Fruit fly (Drosophila melanogaster) whole organism, prepupa: Measurements from ENCODE around the gene Txl.

ENCODE experiments used
- Blimp-1 ChIP-seq: fragments of 200-800 bp; sonication (Bioruptor generic); optimal IDR thresholded peaks from 3 replicates; lab custom pipeline; 2017; ENCODE audit warnings: missing biosample characterization, missing genetic modification characterization, mild to moderate bottlenecking, moderate library complexity, missing genetic modification reagents
- CG10669 ChIP-seq: fragments of 200-800 bp; sonication (Bioruptor generic); optimal IDR thresholded peaks from 3 replicates; lab custom pipeline; 2018; ENCODE audit warnings: missing biosample characterization, mild to moderate bottlenecking, missing genetic modification characterization, moderate library complexity
- CG11294 ChIP-seq: fragments of 200-800 bp; sonication (Bioruptor generic); IDR thresholded peaks from 2 replicates; pipeline ENCODE4 v1.3.6; 2022; ENCODE audit warnings: missing biosample characterization, missing genetic modification characterization
- CG11762 ChIP-seq: fragments of 200-800 bp; sonication (Bioruptor generic); optimal IDR thresholded peaks from 3 replicates; lab custom pipeline; 2016; ENCODE audit warnings: missing biosample characterization, missing genetic modification characterization; ENCODE audit not compliant: insufficient read depth
- CG11902 ChIP-seq: fragments of 200-800 bp; sonication (Bioruptor generic); optimal IDR thresholded peaks from 3 replicates; lab custom pipeline; 2016; ENCODE audit warnings: missing biosample characterization, missing genetic modification characterization
- CG1621 ChIP-seq: fragments of 200-800 bp; sonication (Bioruptor generic); optimal IDR thresholded peaks from 3 replicates; lab custom pipeline; 2018; ENCODE audit warnings: missing biosample characterization, mild to moderate bottlenecking, missing genetic modification characterization
- CG16779 ChIP-seq: fragments of 200-800 bp; sonication (Bioruptor generic); optimal IDR thresholded peaks from 3 replicates; lab custom pipeline; 2017; ENCODE audit warnings: missing biosample characterization, mild to moderate bottlenecking, missing genetic modification characterization
- CG3032 ChIP-seq: fragments of 200-800 bp; optimal IDR thresholded peaks from 2 replicates; lab custom pipeline; 2019; ENCODE audit warnings: missing biosample characterization, mild to moderate bottlenecking, missing genetic modification characterization, moderate library complexity
- CG31627 ChIP-seq: fragments of 200-800 bp; sonication (Bioruptor generic); optimal IDR thresholded peaks from 3 replicates; lab custom pipeline; 2016; ENCODE audit warnings: missing biosample characterization, missing genetic modification characterization
- CG32006 ChIP-seq: fragments of 200-800 bp; sonication (Bioruptor generic); optimal IDR thresholded peaks from 3 replicates; lab custom pipeline; 2017; ENCODE audit warnings: missing biosample characterization, mild to moderate bottlenecking, missing genetic modification characterization
- CG34406 ChIP-seq: fragments of 200-800 bp; sonication (Bioruptor generic); optimal IDR thresholded peaks from 3 replicates; lab custom pipeline; 2016; ENCODE audit warnings: missing biosample characterization, missing genetic modification characterization
- CG3919 ChIP-seq: fragments of 200-800 bp; sonication (Bioruptor generic); optimal IDR thresholded peaks from 3 replicates; lab custom pipeline; 2016; ENCODE audit warnings: missing biosample characterization, missing genetic modification characterization
- CG4318 ChIP-seq: fragments of 200-800 bp; sonication (Bioruptor generic); optimal IDR thresholded peaks from 3 replicates; lab custom pipeline; 2017; ENCODE audit warnings: missing biosample characterization, mild to moderate bottlenecking, missing genetic modification characterization
- CG6163 ChIP-seq: fragments of 200-800 bp; sonication (Bioruptor generic); IDR thresholded peaks from 3 replicates; pipeline ENCODE4 v1.3.6; 2022; ENCODE audit warnings: missing biosample characterization, missing genetic modification characterization
- CG6276 ChIP-seq: fragments of 200-800 bp; sonication (Bioruptor generic); optimal IDR thresholded peaks from 2 replicates; lab custom pipeline; 2017; ENCODE audit warnings: missing biosample characterization, mild to moderate bottlenecking, missing genetic modification characterization
- CG6792 ChIP-seq: fragments of 200-800 bp; sonication (Bioruptor generic); optimal IDR thresholded peaks from 3 replicates; lab custom pipeline; 2016; ENCODE audit warnings: missing biosample characterization, missing genetic modification characterization
- CG6808 ChIP-seq: fragments of 200-800 bp; sonication (Bioruptor generic); optimal IDR thresholded peaks from 3 replicates; lab custom pipeline; 2017; ENCODE audit warnings: missing biosample characterization, missing genetic modification characterization, mild to moderate bottlenecking, moderate library complexity, missing genetic modification reagents
- CG6854 ChIP-seq: fragments of 200-800 bp; sonication (Bioruptor generic); optimal IDR thresholded peaks from 2 replicates; lab custom pipeline; 2017; ENCODE audit warnings: missing biosample characterization, mild to moderate bottlenecking, missing genetic modification characterization
- CG7368 ChIP-seq: fragments of 200-800 bp; sonication (Bioruptor generic); optimal IDR thresholded peaks from 3 replicates; lab custom pipeline; 2016; ENCODE audit warnings: missing biosample characterization, missing genetic modification characterization
- CG8119 ChIP-seq: fragments of 200-800 bp; sonication (Bioruptor generic); IDR thresholded peaks from 3 replicates; pipeline ENCODE4 v1.3.6; 2022; ENCODE audit warnings: missing biosample characterization, missing genetic modification characterization
- CG8319 ChIP-seq: fragments of 200-800 bp; sonication (Bioruptor generic); optimal IDR thresholded peaks from 3 replicates; lab custom pipeline; 2016; ENCODE audit warnings: missing biosample characterization, missing genetic modification characterization
- CG8632 ChIP-seq: fragments of 200-800 bp; sonication (Bioruptor generic); optimal IDR thresholded peaks from 3 replicates; lab custom pipeline; 2016; ENCODE audit warnings: missing biosample characterization, missing genetic modification characterization
- CG9139 ChIP-seq: fragments of 200-800 bp; sonication (Bioruptor generic); optimal IDR thresholded peaks from 3 replicates; lab custom pipeline; 2017; ENCODE audit warnings: missing biosample characterization, mild to moderate bottlenecking, missing genetic modification characterization
- Eip75B ChIP-seq: fragments of 200-800 bp; sonication (Bioruptor generic); optimal IDR thresholded peaks from 3 replicates; lab custom pipeline; 2016; ENCODE audit warnings: missing biosample characterization, missing genetic modification characterization
- Eip78C ChIP-seq: fragments of 200-800 bp; sonication (Bioruptor generic); peaks from one replicate; lab custom pipeline; 2016; ENCODE audit warnings: missing biosample characterization, missing genetic modification characterization
- Eip93F ChIP-seq: fragments of 200-800 bp; sonication (Bioruptor generic); optimal IDR thresholded peaks from 2 replicates; lab custom pipeline; 2016; ENCODE audit warnings: missing biosample characterization, mild to moderate bottlenecking, missing genetic modification characterization
- Ets21C ChIP-seq: fragments of 200-800 bp; sonication (Bioruptor generic); optimal IDR thresholded peaks from 3 replicates; lab custom pipeline; 2016; ENCODE audit warnings: missing biosample characterization, missing genetic modification characterization
- Ets96B ChIP-seq: fragments of 200-800 bp; optimal IDR thresholded peaks from 2 replicates; lab custom pipeline; 2019; ENCODE audit warnings: missing biosample characterization, mild to moderate bottlenecking, missing genetic modification characterization, moderate library complexity
- Gug ChIP-seq: fragments of 200-800 bp; sonication (Bioruptor generic); IDR thresholded peaks from 2 replicates; pipeline ENCODE4 v1.3.6; 2022; ENCODE audit warnings: missing biosample characterization, missing genetic modification characterization
- Hr38 ChIP-seq: sonication (Bioruptor generic); optimal IDR thresholded peaks from 2 replicates; lab custom pipeline; 2016; ENCODE audit warnings: missing biosample characterization, missing genetic modification characterization
- Hr39 ChIP-seq: fragments of 200-800 bp; sonication (Bioruptor generic); optimal IDR thresholded peaks from 2 replicates; lab custom pipeline; 2016; ENCODE audit warnings: missing biosample characterization, missing genetic modification characterization
- Lpt ChIP-seq: fragments of 200-800 bp; sonication (Bioruptor generic); optimal IDR thresholded peaks from 3 replicates; lab custom pipeline; 2016; ENCODE audit warnings: missing biosample characterization, missing genetic modification characterization
- Met ChIP-seq: fragments of 200-800 bp; sonication (Bioruptor generic); optimal IDR thresholded peaks from 3 replicates; lab custom pipeline; 2016; ENCODE audit warnings: missing biosample characterization, missing genetic modification characterization
- OdsH ChIP-seq: fragments of 200-800 bp; sonication (Bioruptor generic); optimal IDR thresholded peaks from 3 replicates; lab custom pipeline; 2016; ENCODE audit warnings: missing biosample characterization, missing genetic modification characterization
- Smox ChIP-seq: fragments of 200-800 bp; sonication (Bioruptor generic); optimal IDR thresholded peaks from 3 replicates; lab custom pipeline; 2016; ENCODE audit warnings: missing biosample characterization, missing genetic modification characterization
- Sox102F ChIP-seq: fragments of 200-800 bp; sonication (Bioruptor generic); optimal IDR thresholded peaks from 2 replicates; lab custom pipeline; 2016; ENCODE audit warnings: missing biosample characterization, mild to moderate bottlenecking, missing genetic modification characterization
- Sox14 ChIP-seq: fragments of 200-800 bp; sonication (Bioruptor generic); optimal IDR thresholded peaks from 3 replicates; lab custom pipeline; 2016; ENCODE audit warnings: missing biosample characterization, missing genetic modification characterization
- Sox15 ChIP-seq: fragments of 200-800 bp; sonication (Bioruptor generic); optimal IDR thresholded peaks from 3 replicates; lab custom pipeline; 2016; ENCODE audit warnings: missing biosample characterization, missing genetic modification characterization
- achi ChIP-seq: fragments of 200-800 bp; sonication (Bioruptor generic); optimal IDR thresholded peaks from 3 replicates; lab custom pipeline; 2016; ENCODE audit warnings: missing biosample characterization, missing genetic modification characterization
- acj6 ChIP-seq: fragments of 200-800 bp; sonication (Bioruptor generic); optimal IDR thresholded peaks from 3 replicates; lab custom pipeline; 2016; ENCODE audit warnings: missing biosample characterization, missing genetic modification characterization
- cyc ChIP-seq: fragments of 200-800 bp; sonication (Bioruptor generic); optimal IDR thresholded peaks from 3 replicates; lab custom pipeline; 2016; ENCODE audit warnings: missing biosample characterization, missing genetic modification characterization
- dac ChIP-seq: fragments of 200-800 bp; sonication (Bioruptor generic); optimal IDR thresholded peaks from 2 replicates; lab custom pipeline; 2017; ENCODE audit warnings: missing biosample characterization, mild to moderate bottlenecking, missing genetic modification characterization
- dsx ChIP-seq: fragments of 200-800 bp; optimal IDR thresholded peaks from 3 replicates; lab custom pipeline; 2019; ENCODE audit warnings: missing biosample characterization, mild to moderate bottlenecking, missing genetic modification characterization, moderate library complexity; ENCODE audit not compliant: poor library complexity, severe bottlenecking
- eg ChIP-seq: fragments of 200-800 bp; sonication (Bioruptor generic); IDR thresholded peaks from 3 replicates; pipeline ENCODE4 v1.3.6; 2022; ENCODE audit warnings: missing biosample characterization, missing genetic modification characterization
- esn ChIP-seq: fragments of 200-800 bp; sonication (Bioruptor generic); optimal IDR thresholded peaks from 2 replicates; lab custom pipeline; 2016; ENCODE audit warnings: missing biosample characterization, mild to moderate bottlenecking, missing genetic modification characterization, moderate library complexity
- fd59A ChIP-seq: fragments of 200-800 bp; sonication (Bioruptor generic); optimal IDR thresholded peaks from 2 replicates; lab custom pipeline; 2017; ENCODE audit warnings: missing biosample characterization, mild to moderate bottlenecking, missing genetic modification characterization, missing genetic modification reagents
- fd85E ChIP-seq: fragments of 200-800 bp; sonication (Bioruptor generic); optimal IDR thresholded peaks from 3 replicates; lab custom pipeline; 2016; ENCODE audit warnings: missing biosample characterization, missing genetic modification characterization
- fkh ChIP-seq: fragments of 200-800 bp; sonication (Bioruptor generic); optimal IDR thresholded peaks from 3 replicates; lab custom pipeline; 2017; ENCODE audit warnings: missing biosample characterization, mild to moderate bottlenecking, missing genetic modification characterization, moderate library complexity
- lz ChIP-seq: fragments of 200-800 bp; sonication (Bioruptor generic); optimal IDR thresholded peaks from 3 replicates; lab custom pipeline; 2016; ENCODE audit warnings: missing biosample characterization, missing genetic modification characterization
- net ChIP-seq: fragments of 200-800 bp; sonication (Bioruptor generic); optimal IDR thresholded peaks from 3 replicates; lab custom pipeline; 2016; ENCODE audit warnings: missing biosample characterization, missing genetic modification characterization
- svp ChIP-seq: fragments of 200-800 bp; sonication (Bioruptor generic); peaks from one replicate; lab custom pipeline; 2016; ENCODE audit warnings: missing biosample characterization, missing genetic modification characterization
- topi ChIP-seq: fragments of 200-800 bp; sonication (Bioruptor generic); optimal IDR thresholded peaks from 3 replicates; lab custom pipeline; 2016; ENCODE audit warnings: missing biosample characterization, missing genetic modification characterization
- vri ChIP-seq: fragments of 200-800 bp; sonication (Bioruptor generic); optimal IDR thresholded peaks from 3 replicates; lab custom pipeline; 2016; ENCODE audit warnings: missing biosample characterization, mild to moderate bottlenecking, missing genetic modification characterization

Txl gene

dm6 chr3L:5802063-5802531 lies 36.5 kb downstream of the Txl start:
- TF ChIP-seq fd59A (GFP tag; lab: Kevin White, UChicago) = no peak
- TF ChIP-seq Sox14 (GFP tag; lab: Kevin White, UChicago) = no peak
- no peak for TF ChIP-seq Ets21C
- no peak for TF ChIP-seq CG16779
- TF ChIP-seq Blimp-1 (GFP tag; lab: Kevin White, UChicago) = no peak
- TF ChIP-seq Sox102F (GFP tag; lab: Kevin White, UChicago) = no peak
- peak; percentile 15 for TF ChIP-seq CG6792 (GFP tag; lab: Kevin White, UChicago)
- TF ChIP-seq Eip75B (GFP tag; lab: Kevin White, UChicago) = peak; percentile 59
- TF ChIP-seq topi (GFP tag; lab: Kevin White, UChicago) = no peak
- TF ChIP-seq CG34406 = peak; percentile 8
- TF ChIP-seq CG9139 = no peak
- TF ChIP-seq CG32006 = no peak
- TF ChIP-seq CG1621 = peak; percentile 24
- no peak for TF ChIP-seq CG10669 (GFP tag; lab: Kevin White, UChicago)
- TF ChIP-seq Hr38 (GFP tag; lab: Kevin White, UChicago) = no peak
- TF ChIP-seq CG3032 (tag; lab: Kevin White, UChicago) = no peak
- TF ChIP-seq Eip78C = peak; percentile 78
- no peak for TF ChIP-seq Gug
- no peak for TF ChIP-seq acj6 (GFP tag; lab: Kevin White, UChicago)
- TF ChIP-seq Met = no peak
- no peak for TF ChIP-seq Hr39
- no peak for TF ChIP-seq svp (GFP tag; lab: Kevin White, UChicago)
- no peak for TF ChIP-seq fkh
- no peak for TF ChIP-seq achi
- peak; percentile 8 for TF ChIP-seq esn (GFP tag; lab: Kevin White, UChicago)
- TF ChIP-seq CG11762 (GFP tag; lab: Kevin White, UChicago) = no peak
- TF ChIP-seq lz (GFP tag; lab: Kevin White, UChicago) = no peak
- peak; percentile 24 for TF ChIP-seq CG6854 (GFP tag; lab: Kevin White, UChicago)
- no peak for TF ChIP-seq CG11902
- no peak for TF ChIP-seq Ets96B (tag; lab: Kevin White, UChicago)
- TF ChIP-seq vri (GFP tag; lab: Kevin White, UChicago) = no peak
- TF ChIP-seq CG6163 (GFP tag; lab: Robert Waterston, UW) = no peak
- TF ChIP-seq cyc (GFP tag; lab: Kevin White, UChicago) = no peak
- no peak for TF ChIP-seq CG4318 (GFP tag; lab: Kevin White, UChicago)
- no peak for TF ChIP-seq CG8632 (GFP tag; lab: Kevin White, UChicago)
- no peak for TF ChIP-seq OdsH (GFP tag; lab: Kevin White, UChicago)
- no peak for TF ChIP-seq CG8319
- TF ChIP-seq fd85E (GFP tag; lab: Kevin White, UChicago) = no peak
- peak; percentile 51; the same call in 1 of the 3 replicates for TF ChIP-seq eg (GFP tag; lab: Robert Waterston, UW)
- no peak for TF ChIP-seq Smox (GFP tag; lab: Kevin White, UChicago)
- TF ChIP-seq CG6808 = no peak
- TF ChIP-seq Eip93F (GFP tag; lab: Kevin White, UChicago) = no peak
- TF ChIP-seq CG11294 (GFP tag; lab: Robert Waterston, UW) = no peak
- no peak for TF ChIP-seq CG31627 (GFP tag; lab: Kevin White, UChicago)
- TF ChIP-seq Lpt (GFP tag; lab: Kevin White, UChicago) = peak; percentile 32
- peak; percentile 61 for TF ChIP-seq CG6276 (GFP tag; lab: Kevin White, UChicago)
- no peak for TF ChIP-seq dac (GFP tag; lab: Kevin White, UChicago)
- peak; percentile 25 for TF ChIP-seq CG3919 (GFP tag; lab: Kevin White, UChicago)
- no peak for TF ChIP-seq dsx (GFP tag; lab: Kevin White, UChicago)
- TF ChIP-seq CG7368 = no peak
- no peak for TF ChIP-seq Sox15 (GFP tag; lab: Kevin White, UChicago)
- no peak for TF ChIP-seq net (GFP tag; lab: Kevin White, UChicago)
- TF ChIP-seq CG8119 (GFP tag; lab: Robert Waterston, UW) = peak; percentile 46; the same call in 1 of the 3 replicates
